Fruit fly (Drosophila melanogaster) S2 (cell line): ENCODE data around the gene sqd.

Experiments used
- CG8478 ChIP-seq: fragments of >200 bp; optimal IDR thresholded peaks from 2 replicates; lab custom pipeline; 2018
- CTCF ChIP-seq, 2 experiments: fragments of >200 bp; optimal IDR thresholded peaks; 2 replicates each; lab custom pipeline; 2018

- TF ChIP-seq CTCF (optimal IDR thresholded peaks at IDR 0.05; lab: Kevin White, UChicago) (no peak), CG8478 (no peak)
These were observed 58.4 kb downstream of the sqd start, which contains the start of gene CG14370 for dm6 chr3R:13587697-13588096.
